Fruit fly (Drosophila melanogaster): ENCODE measurements around the gene ND-51.
A peak's percentile ranks its signal among the peaks of the same experiment; 100 is the strongest.

ND-51 gene

DNA sequence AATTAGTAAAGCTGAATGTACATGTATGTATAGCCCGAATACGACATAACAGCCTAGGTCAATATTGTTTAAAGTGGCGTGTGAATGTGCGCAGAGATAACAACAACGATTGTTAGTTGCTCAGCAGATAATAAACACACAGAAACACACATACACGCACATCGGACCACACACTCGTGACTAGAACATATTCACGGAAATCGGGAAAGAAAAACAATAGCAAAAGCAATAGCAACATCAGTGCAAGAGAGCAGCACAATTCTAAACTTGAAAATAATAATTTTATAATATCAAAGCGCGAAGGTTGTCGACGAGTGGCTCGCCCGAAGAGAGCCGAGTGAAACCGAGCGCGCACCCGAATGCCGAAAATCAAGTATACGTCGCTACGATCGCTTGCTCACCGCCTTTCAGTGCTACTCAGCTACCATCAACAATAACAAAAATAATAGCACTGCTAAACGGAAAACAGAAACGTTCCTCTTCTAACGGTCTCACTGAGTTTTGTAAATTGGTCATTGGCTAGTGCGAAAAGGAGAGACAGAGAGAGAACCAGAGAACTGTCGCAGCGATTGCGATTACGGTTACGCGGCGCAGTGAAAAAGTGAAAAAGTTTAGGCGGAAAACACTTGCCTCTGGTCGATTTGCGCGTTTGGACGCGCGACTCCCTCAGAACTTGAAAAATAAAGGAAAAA is 20.5 kb upstream of the ND-51 start (continued):
- TF ChIP-seq Oaz (GFP tag; IDR thresholded peaks at IDR 0.05) (no peak), CG11093 (GFP tag; IDR thresholded peaks at IDR 0.05) (no peak), Vsx1 (GFP tag; optimal IDR thresholded peaks at IDR 0.05) (no peak), gce (GFP tag; IDR thresholded peaks at IDR 0.05) (no peak), lov (optimal IDR thresholded peaks at IDR 0.05) (no peak), lov (GFP tag; IDR thresholded peaks at IDR 0.05) (no peak), CG14441 (GFP tag; IDR thresholded peaks at IDR 0.05) (no peak), Hr51 (GFP tag; optimal IDR thresholded peaks at IDR 0.05) (no peak), h (optimal IDR thresholded peaks at IDR 0.05) (no peak), HLHmδ (GFP tag; optimal IDR thresholded peaks at IDR 0.05) (no peak), nerfin-2 (GFP tag; IDR thresholded peaks at IDR 0.05; ENCODE audit: partially characterized antibody) (no peak), ara (GFP tag; IDR thresholded peaks at IDR 0.05) (no peak), CG31441 (GFP tag; IDR thresholded peaks at IDR 0.05) (no peak), CG30431 (GFP tag; optimal IDR thresholded peaks at IDR 0.05) (no peak), knrl (GFP tag; IDR thresholded peaks at IDR 0.05; ENCODE audit: partially characterized antibody) (no peak), H2.0 (GFP tag; IDR thresholded peaks at IDR 0.05) (no peak), CG7357 (GFP tag; IDR thresholded peaks at IDR 0.05) (no peak), Bgb (GFP tag; IDR thresholded peaks at IDR 0.05; ENCODE audit: partially characterized antibody) (no peak), CG10209 (GFP tag; optimal IDR thresholded peaks at IDR 0.05) (peak; percentile 34), ssp (GFP tag; IDR thresholded peaks at IDR 0.05) (no peak), CG10147 (GFP tag; optimal IDR thresholded peaks at IDR 0.05) (no peak), CG15073 (GFP tag; optimal IDR thresholded peaks at IDR 0.05) (no peak), CG8281 (tag; optimal IDR thresholded peaks at IDR 0.05) (no peak), fd64A (GFP tag; optimal IDR thresholded peaks at IDR 0.05) (no peak), CG12104 (GFP tag; optimal IDR thresholded peaks at IDR 0.05) (no peak), CG17186 (GFP tag; optimal IDR thresholded peaks at IDR 0.05) (no peak), tll (GFP tag; optimal IDR thresholded peaks at IDR 0.05) (no peak), CG8478 (optimal IDR thresholded peaks at IDR 0.05) (no peak), Scr (GFP tag; IDR thresholded peaks at IDR 0.05; ENCODE audit: partially characterized antibody) (no peak), CG10267 (tag; optimal IDR thresholded peaks at IDR 0.05) (no peak), Eip74EF (GFP tag; optimal IDR thresholded peaks at IDR 0.05) (peak in 1 of 2 experiments; percentile 88), Awh (GFP tag; IDR thresholded peaks at IDR 0.05) (no peak), CG17361 (GFP tag; IDR thresholded peaks at IDR 0.05) (no peak), salm (tag; optimal IDR thresholded peaks at IDR 0.05) (peak; percentile 11), tna (GFP tag; IDR thresholded peaks at IDR 0.05; ENCODE audit: partially characterized antibody) (no peak), ato (GFP tag; IDR thresholded peaks at IDR 0.05; ENCODE audit: partially characterized antibody) (no peak), Ptx1 (GFP tag; IDR thresholded peaks at IDR 0.05) (no peak), cwo (GFP tag; optimal IDR thresholded peaks at IDR 0.05) (peak; percentile 89), pan (optimal IDR thresholded peaks at IDR 0.05) (no peak), pan (GFP tag; optimal IDR thresholded peaks at IDR 0.05 in 1 of 2, IDR thresholded peaks at IDR 0.05 in 1 of 2) (no peak), Antp (GFP tag; optimal IDR thresholded peaks at IDR 0.05) (no peak), jumu (GFP tag; optimal IDR thresholded peaks at IDR 0.05) (no peak), CG6272 (GFP tag; IDR thresholded peaks at IDR 0.05) (no peak), CG9609 (GFP tag; optimal IDR thresholded peaks at IDR 0.05) (no peak), cas (GFP tag; IDR thresholded peaks at IDR 0.05) (no peak), CG1529 (GFP tag; optimal IDR thresholded peaks at IDR 0.05) (no peak), Gug (GFP tag; IDR thresholded peaks at IDR 0.05) (no peak), CG1647 (GFP tag; optimal IDR thresholded peaks at IDR 0.05) (no peak), CG1602 (GFP tag; optimal IDR thresholded peaks at IDR 0.05) (no peak), CG12942 (GFP tag; optimal IDR thresholded peaks at IDR 0.05) (no peak), Gsc (GFP tag; IDR thresholded peaks at IDR 0.05) (no peak)
